Worm (Caenorhabditis elegans): ENCODE data around the gene ugt-59.

ugt-59 gene

ce11 chrIV:10373772-10374288, 13.4 kb downstream of the ugt-59 start, which contains the start of gene mpz-5:
TSS of gene mpz-5 (minus strand) at chrIV:10373822.
- TF ChIP-seq ceh-13 (GFP tag; optimal IDR thresholded peaks at IDR 0.05) (no peak), ceh-36 (tag; optimal IDR thresholded peaks at IDR 0.05) (peak; percentile 13), hmg-4 (GFP tag; optimal IDR thresholded peaks at IDR 0.05) (peak; percentile 26), F13C5.2 (tag; optimal IDR thresholded peaks at IDR 0.05) (peak; percentile 65)

- no peak for TF ChIP-seq scrt-1 (GFP tag; IDR thresholded peaks at IDR 0.05)
- no peak for TF ChIP-seq tra-4 (tag; optimal IDR thresholded peaks at IDR 0.05)
- no peak for TF ChIP-seq ceh-36 (tag; optimal IDR thresholded peaks at IDR 0.05)
- TF ChIP-seq tbx-37 (GFP tag; conservative IDR thresholded peaks at IDR 0.05) = no peak
- TF ChIP-seq pes-1 (GFP tag; IDR thresholded peaks at IDR 0.05) = no peak
- no peak for TF ChIP-seq F13C5.2 (tag; optimal IDR thresholded peaks at IDR 0.05)
- TF ChIP-seq aly-1 (tag; optimal IDR thresholded peaks at IDR 0.05) = no peak
- TF ChIP-seq sea-1 (GFP tag; conservative IDR thresholded peaks at IDR 0.05) = no peak
- no peak for TF ChIP-seq B0310.2 (tag; optimal IDR thresholded peaks at IDR 0.05)
- TF ChIP-seq hmg-4 (GFP tag; optimal IDR thresholded peaks at IDR 0.05) = no peak
- TF ChIP-seq ceh-13 (GFP tag; optimal IDR thresholded peaks at IDR 0.05) = no peak
- no peak for TF ChIP-seq hnd-1 (tag; optimal IDR thresholded peaks at IDR 0.05)
Observed at ce11 chrIV:10374601-10375000, 14.2 kb downstream of the ugt-59 start, which contains the start of gene mask-1. TSS of gene mask-1 (plus strand) at chrIV:10374901.

- TF ChIP-seq hmg-4 (GFP tag; optimal IDR thresholded peaks at IDR 0.05) (peak; percentile 37), F13C5.2 (tag; optimal IDR thresholded peaks at IDR 0.05) (peak; percentile 4), sea-1 (GFP tag; conservative IDR thresholded peaks at IDR 0.05) (no peak), tbx-11 (GFP tag; IDR thresholded peaks at IDR 0.05) (no peak), ceh-13 (GFP tag; optimal IDR thresholded peaks at IDR 0.05) (no peak), scrt-1 (GFP tag; IDR thresholded peaks at IDR 0.05) (no peak), hnd-1 (tag; optimal IDR thresholded peaks at IDR 0.05) (no peak), ceh-36 (tag; optimal IDR thresholded peaks at IDR 0.05) (no peak), aly-1 (tag; optimal IDR thresholded peaks at IDR 0.05) (no peak), tbx-37 (GFP tag; conservative IDR thresholded peaks at IDR 0.05) (no peak; the same call in 1 of the 2 replicates), flt-1 (GFP tag; IDR thresholded peaks at IDR 0.05) (no peak)
Observed at ce11 chrIV:10380626-10381025, 20.2 kb downstream of the ugt-59 start.

ce11 chrIV:10381035-10381434, 20.6 kb downstream of the ugt-59 start:
- TF ChIP-seq hnd-1 (tag; optimal IDR thresholded peaks at IDR 0.05) (no peak), pes-1 (GFP tag; IDR thresholded peaks at IDR 0.05) (no peak), tra-4 (tag; optimal IDR thresholded peaks at IDR 0.05) (no peak), tbx-37 (GFP tag; conservative IDR thresholded peaks at IDR 0.05) (no peak), sea-1 (GFP tag; conservative IDR thresholded peaks at IDR 0.05) (no peak), F13C5.2 (tag; optimal IDR thresholded peaks at IDR 0.05) (no peak), ceh-36 (tag; optimal IDR thresholded peaks at IDR 0.05) (no peak), ama-1 (optimal IDR thresholded peaks at IDR 0.05) (no peak)

- no peak for TF ChIP-seq ceh-13 (GFP tag; optimal IDR thresholded peaks at IDR 0.05)
Observed at ce11 chrIV:10382894-10383293, 22.5 kb downstream of the ugt-59 start.

- TF ChIP-seq tbx-11 (GFP tag; IDR thresholded peaks at IDR 0.05) (no peak), pes-1 (GFP tag; IDR thresholded peaks at IDR 0.05) (no peak), hmbx-1 (tag; optimal IDR thresholded peaks at IDR 0.05) (no peak)
Observed at ce11 chrIV:10387113-10387512, 26.7 kb downstream of the ugt-59 start, which contains the start of gene nfu-1. TSS of gene nfu-1 (plus strand) at chrIV:10387413.

- TF ChIP-seq tra-4 (tag; optimal IDR thresholded peaks at IDR 0.05) (no peak), sea-1 (GFP tag; conservative IDR thresholded peaks at IDR 0.05) (no peak), B0310.2 (tag; optimal IDR thresholded peaks at IDR 0.05) (no peak), aly-1 (tag; optimal IDR thresholded peaks at IDR 0.05) (no peak), tbx-11 (GFP tag; IDR thresholded peaks at IDR 0.05) (no peak), ceh-36 (tag; optimal IDR thresholded peaks at IDR 0.05) (no peak), ceh-13 (GFP tag; optimal IDR thresholded peaks at IDR 0.05) (no peak), ama-1 (optimal IDR thresholded peaks at IDR 0.05) (no peak), hmbx-1 (tag; optimal IDR thresholded peaks at IDR 0.05) (no peak), scrt-1 (GFP tag; IDR thresholded peaks at IDR 0.05) (no peak), pes-1 (GFP tag; IDR thresholded peaks at IDR 0.05) (no peak), hnd-1 (tag; optimal IDR thresholded peaks at IDR 0.05) (no peak), F13C5.2 (tag; optimal IDR thresholded peaks at IDR 0.05) (no peak), ets-7 (tag; optimal IDR thresholded peaks at IDR 0.05) (no peak), flt-1 (GFP tag; IDR thresholded peaks at IDR 0.05) (no peak), tbx-37 (GFP tag; conservative IDR thresholded peaks at IDR 0.05) (no peak), hmg-4 (GFP tag; optimal IDR thresholded peaks at IDR 0.05) (no peak)
Observed at ce11 chrIV:10388263-10388662, 27.8 kb downstream of the ugt-59 start, which contains the start of gene R10H10.3. TSS of gene R10H10.3 (plus strand) at chrIV:10388505.

ce11 chrIV:10391827-10392226, 31.4 kb downstream of the ugt-59 start, which contains the start of gene spe-26:
TSS of gene spe-26 (minus strand) at chrIV:10391927.
- TF ChIP-seq hmg-4 (GFP tag; optimal IDR thresholded peaks at IDR 0.05) (no peak), sea-1 (GFP tag; conservative IDR thresholded peaks at IDR 0.05) (no peak), ama-1 (optimal IDR thresholded peaks at IDR 0.05) (no peak), pes-1 (GFP tag; IDR thresholded peaks at IDR 0.05) (no peak), hnd-1 (tag; optimal IDR thresholded peaks at IDR 0.05) (no peak), ceh-13 (GFP tag; optimal IDR thresholded peaks at IDR 0.05) (no peak), hmbx-1 (tag; optimal IDR thresholded peaks at IDR 0.05) (no peak), ceh-36 (tag; optimal IDR thresholded peaks at IDR 0.05) (no peak), ets-7 (tag; optimal IDR thresholded peaks at IDR 0.05) (no peak), aly-1 (tag; optimal IDR thresholded peaks at IDR 0.05) (no peak), F13C5.2 (tag; optimal IDR thresholded peaks at IDR 0.05) (no peak), flt-1 (GFP tag; IDR thresholded peaks at IDR 0.05) (no peak)
